Fruit fly (Drosophila melanogaster): ENCODE measurements around the gene jigr1.
A peak's percentile ranks its signal among the peaks of the same experiment; 100 is the strongest.

Gene jigr1

dm6 chr3R:25625940-25626624 is 11.6 kb upstream of the jigr1 start:
- TF ChIP-seq D1 (tag; optimal IDR thresholded peaks at IDR 0.05) (no peak), CG8159 (tag; optimal IDR thresholded peaks at IDR 0.05) (no peak), CG13204 (GFP tag; optimal IDR thresholded peaks at IDR 0.05) (no peak), CG8301 (tag; optimal IDR thresholded peaks at IDR 0.05) (no peak), EcR (GFP tag; optimal IDR thresholded peaks at IDR 0.05) (peak; percentile 59), CG12605 (GFP tag; IDR thresholded peaks at IDR 0.05) (no peak), fd96Ca (GFP tag; IDR thresholded peaks at IDR 0.05) (no peak), Ets98B (GFP tag; IDR thresholded peaks at IDR 0.05) (no peak)

DNA sequence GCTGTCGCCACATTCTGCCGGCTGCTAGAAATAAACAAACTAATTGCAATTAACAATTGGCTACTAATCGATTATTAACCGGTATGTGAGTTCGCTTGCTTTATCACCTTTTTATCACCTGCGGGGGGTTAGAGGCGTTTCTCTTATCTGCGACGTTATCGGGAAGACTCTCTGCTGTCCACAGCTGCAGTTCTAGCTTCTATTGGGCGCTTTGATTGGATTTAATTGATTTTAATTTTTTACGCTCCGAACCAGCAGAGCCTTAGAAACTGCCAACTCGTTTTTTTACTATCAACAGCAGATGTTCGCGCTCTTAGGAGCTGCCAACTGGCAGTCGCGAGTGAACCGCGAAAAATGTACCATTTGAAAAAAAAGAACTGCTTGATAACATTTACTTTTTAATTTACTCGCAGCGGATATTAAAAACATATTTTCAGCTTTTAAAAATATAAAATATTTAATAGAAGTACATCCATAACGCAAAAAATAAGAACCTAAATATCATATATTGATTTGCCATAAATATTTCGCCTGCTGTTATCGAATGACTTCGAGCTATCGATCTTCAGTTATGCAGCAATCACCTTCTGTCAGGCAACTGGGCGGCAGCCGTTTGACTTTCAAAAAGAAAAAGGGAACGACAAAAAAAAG is 10.9 kb upstream of the jigr1 start, which contains the start of gene Ssadh:
TSS of gene Ssadh (minus strand) at position 300 of the 651 bp plus-strand sequence.
- TF ChIP-seq CG4496 (GFP tag; IDR thresholded peaks at IDR 0.05) (0 out of 3 replicates have a peak, but pooled peaks have one; percentile 15), D1 (tag; optimal IDR thresholded peaks at IDR 0.05) (no peak)

DNA sequence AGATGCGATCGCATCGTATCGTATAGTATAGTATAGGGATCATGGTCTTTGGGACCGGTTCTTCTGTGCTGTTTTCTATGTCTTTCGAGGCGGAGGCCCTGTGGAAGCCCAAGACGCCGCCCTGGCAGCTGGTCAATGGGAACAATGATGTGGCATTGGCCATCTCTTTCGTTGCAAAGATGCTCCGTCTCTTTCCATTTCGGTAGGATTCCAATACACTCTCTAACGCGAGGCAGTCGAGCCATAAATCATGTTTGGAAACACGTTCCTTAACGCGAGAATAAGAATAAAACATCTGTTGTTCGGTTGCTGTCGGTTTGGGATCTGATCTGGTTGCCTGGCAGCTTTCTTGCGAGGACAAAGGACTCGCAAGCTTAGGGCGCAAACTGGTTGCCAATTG is 9.0 kb upstream of the jigr1 start:
- no peak for TF ChIP-seq CG15710 (tag; optimal IDR thresholded peaks at IDR 0.05)
- no peak for TF ChIP-seq CG32121 (GFP tag; IDR thresholded peaks at IDR 0.05)
- TF ChIP-seq gl (tag; optimal IDR thresholded peaks at IDR 0.05) = no peak
- no peak for TF ChIP-seq Snoo (tag; optimal IDR thresholded peaks at IDR 0.05)
- no peak for TF ChIP-seq CG12605 (GFP tag; IDR thresholded peaks at IDR 0.05)
- TF ChIP-seq fd96Ca (GFP tag; IDR thresholded peaks at IDR 0.05) = no peak
- no peak for TF ChIP-seq Pif1A (GFP tag; optimal IDR thresholded peaks at IDR 0.05)
- no peak for TF ChIP-seq CG34367 (tag; optimal IDR thresholded peaks at IDR 0.05)
- no peak for TF ChIP-seq CG8301 (tag; optimal IDR thresholded peaks at IDR 0.05)
- TF ChIP-seq CG13204 (GFP tag; optimal IDR thresholded peaks at IDR 0.05) = no peak
- TF ChIP-seq EcR (GFP tag; optimal IDR thresholded peaks at IDR 0.05) = no peak
- no peak for TF ChIP-seq CG4496 (GFP tag; IDR thresholded peaks at IDR 0.05)
- no peak for TF ChIP-seq CG8159 (tag; optimal IDR thresholded peaks at IDR 0.05)
- TF ChIP-seq CG9948 (tag; optimal IDR thresholded peaks at IDR 0.05) = no peak
- no peak for TF ChIP-seq CG14655 (GFP tag; optimal IDR thresholded peaks at IDR 0.05)

- TF ChIP-seq EcR (GFP tag; optimal IDR thresholded peaks at IDR 0.05) = no peak
- no peak for TF ChIP-seq fd96Ca (GFP tag; IDR thresholded peaks at IDR 0.05)
- TF ChIP-seq CG17806 (tag; optimal IDR thresholded peaks at IDR 0.05) = no peak
- TF ChIP-seq Ets98B (GFP tag; IDR thresholded peaks at IDR 0.05) = no peak
- TF ChIP-seq CG12605 (GFP tag; IDR thresholded peaks at IDR 0.05) = no peak
- TF ChIP-seq CG13204 (GFP tag; optimal IDR thresholded peaks at IDR 0.05) = no peak
- TF ChIP-seq CG8301 (tag; optimal IDR thresholded peaks at IDR 0.05) = no peak
Observed at dm6 chr3R:25630541-25630940, 7.1 kb upstream of the jigr1 start.

DNA sequence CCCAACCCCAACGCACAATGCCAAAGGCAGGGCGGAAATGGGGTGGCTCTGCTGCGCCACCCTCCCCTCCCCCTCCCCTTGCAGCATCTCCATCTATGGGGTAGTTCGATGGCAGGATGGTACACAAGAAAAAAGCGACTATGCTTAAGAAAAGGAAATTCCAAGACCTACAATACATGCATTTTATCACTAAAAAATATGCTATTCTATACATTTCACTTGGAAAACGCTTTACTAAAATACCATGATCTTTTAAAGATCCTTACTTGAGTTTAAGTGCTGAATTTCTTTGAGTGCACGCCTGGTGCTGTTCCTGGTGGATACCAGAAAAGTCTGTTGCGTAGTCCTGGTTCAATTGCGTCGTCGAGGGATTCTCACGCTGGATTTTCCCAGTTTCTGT is 6.6 kb upstream of the jigr1 start:
- no peak for TF ChIP-seq CG10348 (GFP tag; IDR thresholded peaks at IDR 0.05)
- no peak for TF ChIP-seq EcR (GFP tag; optimal IDR thresholded peaks at IDR 0.05)
- no peak for TF ChIP-seq CG34367 (tag; optimal IDR thresholded peaks at IDR 0.05)
- TF ChIP-seq CG8159 (tag; optimal IDR thresholded peaks at IDR 0.05) = peak; percentile 58
- no peak for TF ChIP-seq Ets98B (GFP tag; IDR thresholded peaks at IDR 0.05)
- no peak for TF ChIP-seq Pif1B (GFP tag; optimal IDR thresholded peaks at IDR 0.05)
- no peak for TF ChIP-seq CG8301 (tag; optimal IDR thresholded peaks at IDR 0.05)
- TF ChIP-seq D1 (tag; optimal IDR thresholded peaks at IDR 0.05) = no peak
- TF ChIP-seq CG17806 (tag; optimal IDR thresholded peaks at IDR 0.05) = peak; percentile 22
- no peak for TF ChIP-seq Pif1A (GFP tag; optimal IDR thresholded peaks at IDR 0.05)
- no peak for TF ChIP-seq CG12605 (GFP tag; IDR thresholded peaks at IDR 0.05)
- TF ChIP-seq CG4496 (GFP tag; IDR thresholded peaks at IDR 0.05) = no peak
- no peak for TF ChIP-seq CG14655 (GFP tag; optimal IDR thresholded peaks at IDR 0.05)
- TF ChIP-seq gl (tag; optimal IDR thresholded peaks at IDR 0.05) = no peak
- no peak for TF ChIP-seq CG13204 (GFP tag; optimal IDR thresholded peaks at IDR 0.05)
- TF ChIP-seq Snoo (tag; optimal IDR thresholded peaks at IDR 0.05) = no peak
- peak; percentile 7 for TF ChIP-seq CG9948 (tag; optimal IDR thresholded peaks at IDR 0.05)
- TF ChIP-seq CG32121 (GFP tag; IDR thresholded peaks at IDR 0.05) = no peak
- peak; percentile 28 for TF ChIP-seq CG15710 (tag; optimal IDR thresholded peaks at IDR 0.05)
- no peak for TF ChIP-seq rn (GFP tag; IDR thresholded peaks at IDR 0.05)

DNA sequence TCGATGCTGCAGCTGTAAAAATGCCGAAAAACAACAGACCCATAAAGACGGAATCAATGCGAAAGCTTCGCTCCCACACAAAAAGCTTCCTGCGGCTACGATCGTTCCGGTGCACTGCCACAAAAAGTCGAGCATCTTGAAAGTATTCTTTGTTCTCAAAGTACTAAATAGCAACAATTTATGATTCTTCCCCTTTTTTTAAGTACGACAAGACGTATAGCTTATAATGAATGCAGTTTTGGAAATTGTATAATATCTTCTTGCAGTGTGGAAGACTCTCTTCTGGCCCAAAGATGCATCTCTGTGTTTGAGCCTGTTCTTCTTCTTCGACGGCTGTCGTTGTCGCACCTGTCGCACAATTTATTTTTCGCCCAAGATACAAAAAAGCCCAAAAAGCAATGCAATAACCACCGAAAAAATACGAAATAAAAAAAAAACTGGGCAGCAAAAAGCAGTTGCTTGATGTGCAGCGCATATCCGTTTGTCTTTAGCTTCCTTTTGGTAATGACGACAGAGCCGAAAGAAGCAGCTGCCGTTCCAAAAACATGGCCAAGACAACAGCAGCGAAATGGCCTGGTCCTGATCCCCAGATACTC is 3.7 kb upstream of the jigr1 start:
- TF ChIP-seq CG10348 (GFP tag; IDR thresholded peaks at IDR 0.05) (no peak), CG15710 (tag; optimal IDR thresholded peaks at IDR 0.05) (no peak), CG17806 (tag; optimal IDR thresholded peaks at IDR 0.05) (peak; percentile 16), Pif1A (GFP tag; optimal IDR thresholded peaks at IDR 0.05) (peak; percentile 53), Pif1B (GFP tag; optimal IDR thresholded peaks at IDR 0.05) (peak; percentile 56), CG9948 (tag; optimal IDR thresholded peaks at IDR 0.05) (no peak), rn (GFP tag; IDR thresholded peaks at IDR 0.05) (no peak), CG13204 (GFP tag; optimal IDR thresholded peaks at IDR 0.05) (no peak), CG8301 (tag; optimal IDR thresholded peaks at IDR 0.05) (peak; percentile 6), Ets98B (GFP tag; IDR thresholded peaks at IDR 0.05) (no peak), gl (tag; optimal IDR thresholded peaks at IDR 0.05) (no peak), D1 (tag; optimal IDR thresholded peaks at IDR 0.05) (no peak), CG32121 (GFP tag; IDR thresholded peaks at IDR 0.05) (no peak), CG14655 (GFP tag; optimal IDR thresholded peaks at IDR 0.05) (peak; percentile 9), EcR (GFP tag; optimal IDR thresholded peaks at IDR 0.05) (no peak), Snoo (tag; optimal IDR thresholded peaks at IDR 0.05) (peak; percentile 69), CG12605 (GFP tag; IDR thresholded peaks at IDR 0.05) (no peak), CG34367 (tag; optimal IDR thresholded peaks at IDR 0.05) (no peak), CG4496 (GFP tag; IDR thresholded peaks at IDR 0.05) (no peak), fd96Ca (GFP tag; IDR thresholded peaks at IDR 0.05) (no peak), CG8159 (tag; optimal IDR thresholded peaks at IDR 0.05) (peak; percentile 32)

Data from whole organism, pupa.